Worm (Caenorhabditis elegans): Measurements from ENCODE around the gene W03B1.5.

Gene W03B1.5

DNA sequence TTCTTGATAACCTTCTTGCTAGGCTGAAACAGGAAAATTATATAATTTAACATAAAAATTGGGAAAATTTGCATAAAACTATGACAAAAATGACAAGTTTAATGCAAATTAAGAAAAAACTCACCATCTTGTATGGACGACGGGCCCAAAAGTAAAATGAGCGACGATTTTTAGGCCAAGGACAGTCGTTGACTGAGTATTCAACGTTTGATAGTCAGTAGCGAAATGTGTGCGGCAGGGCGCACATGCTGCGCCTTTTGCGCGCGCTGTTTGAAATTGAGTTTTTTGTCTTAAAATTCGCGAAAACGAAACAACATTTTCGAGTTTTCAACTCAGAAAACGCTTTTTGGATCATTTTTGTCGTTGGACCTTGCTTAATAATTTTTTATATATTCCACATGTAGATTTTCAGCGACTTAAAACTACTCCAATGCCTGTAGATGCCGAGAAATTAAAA lies 42.2 kb downstream of the W03B1.5 start, which contains the start of the genes rpl-7A and set-21 (continued):
- peak; percentile 59 for TF ChIP-seq snpc-1.3 (tag; optimal IDR thresholded peaks at IDR 0.05; ENCODE audit: insufficient read depth)

DNA sequence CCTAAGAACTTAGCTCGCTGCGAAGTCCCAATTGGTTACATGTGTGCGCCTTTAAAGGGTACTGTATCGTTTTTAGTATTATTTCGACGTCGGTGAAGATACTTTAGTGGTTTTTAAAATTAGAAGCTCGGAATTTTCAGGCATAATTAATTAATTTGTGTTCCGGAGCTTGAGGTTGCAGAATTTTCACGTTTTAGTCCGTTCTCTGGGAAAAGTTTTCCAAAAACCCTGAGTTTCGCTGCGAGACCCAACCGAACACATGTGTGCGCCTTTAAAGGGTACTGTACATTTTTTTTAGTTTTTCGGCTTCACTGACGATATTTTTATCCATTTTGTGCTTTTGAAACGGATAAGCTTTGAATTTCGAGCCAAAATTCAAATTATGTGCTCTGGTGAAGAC lies 45.2 kb downstream of the W03B1.5 start:
- TF ChIP-seq mel-28 (tag; optimal IDR thresholded peaks at IDR 0.05; ENCODE audit: borderline replicate concordance) = no peak
- no peak for TF ChIP-seq nhr-179 (tag; optimal IDR thresholded peaks at IDR 0.05)
- TF ChIP-seq nfya-2 (GFP tag; IDR thresholded peaks at IDR 0.05) = no peak
- no peak for TF ChIP-seq die-1 (tag; optimal IDR thresholded peaks at IDR 0.05)
- TF ChIP-seq madf-10 (tag; optimal IDR thresholded peaks at IDR 0.05) = no peak
- peak; percentile 71; the same call in 1 of the 2 replicates for TF ChIP-seq Y95B8A.8 (GFP tag; IDR thresholded peaks at IDR 0.05)
- no peak for TF ChIP-seq bed-1 (GFP tag; IDR thresholded peaks at IDR 0.05)
- peak; percentile 48; the same call in 1 of the 2 replicates for TF ChIP-seq hsf-1 (GFP tag; IDR thresholded peaks at IDR 0.05)
- TF ChIP-seq dox-1 (GFP tag; IDR thresholded peaks at IDR 0.05) = no peak; the same call in 1 of the 2 replicates
- no peak for TF ChIP-seq attf-5 (GFP tag; optimal IDR thresholded peaks at IDR 0.05)
- TF ChIP-seq K11D2.4 (GFP tag; IDR thresholded peaks at IDR 0.05) = no peak
- TF ChIP-seq pbrm-1 (GFP tag; IDR thresholded peaks at IDR 0.05) = no peak
- peak; percentile 60; the same call in 1 of the 2 replicates for TF ChIP-seq ekl-4 (GFP tag; IDR thresholded peaks at IDR 0.05)
- peak; percentile 15 for TF ChIP-seq him-1 (tag; optimal IDR thresholded peaks at IDR 0.05)
- TF ChIP-seq ccch-3 (GFP tag; optimal IDR thresholded peaks at IDR 0.05) = no peak
- TF ChIP-seq zfh-2 (GFP tag; conservative IDR thresholded peaks at IDR 0.05) = no peak
- TF ChIP-seq athp-1 (tag; optimal IDR thresholded peaks at IDR 0.05) = peak; percentile 1
- TF ChIP-seq madf-6 (GFP tag; IDR thresholded peaks at IDR 0.05) = peak; percentile 89
- peak; percentile 75 for TF ChIP-seq D2030.7 (GFP tag; IDR thresholded peaks at IDR 0.05)
- no peak for TF ChIP-seq rpc-1 (optimal IDR thresholded peaks at IDR 0.05)
- no peak for TF ChIP-seq rpc-1 (tag; optimal IDR thresholded peaks at IDR 0.05)
- peak; percentile 95 for TF ChIP-seq lsl-1 (GFP tag; optimal IDR thresholded peaks at IDR 0.05)
- no peak for TF ChIP-seq lir-1 (GFP tag; conservative IDR thresholded peaks at IDR 0.05)
- TF ChIP-seq Y53G8AR.9 (GFP tag; conservative IDR thresholded peaks at IDR 0.05) = peak; percentile 41; the same call in 1 of the 2 replicates
- TF ChIP-seq ceh-40 (GFP tag; IDR thresholded peaks at IDR 0.05) = no peak
- peak; percentile 87 for TF ChIP-seq xnd-1 (tag; optimal IDR thresholded peaks at IDR 0.05)
- TF ChIP-seq gei-17 (GFP tag; optimal IDR thresholded peaks at IDR 0.05) = no peak
- no peak for TF ChIP-seq hmg-20 (GFP tag; IDR thresholded peaks at IDR 0.05)
- TF ChIP-seq lin-54 (GFP tag; optimal IDR thresholded peaks at IDR 0.05) = peak; percentile 27
- peak; percentile 17 for TF ChIP-seq tbp1 (GFP tag; optimal IDR thresholded peaks at IDR 0.05)
- TF ChIP-seq ztf-26 (tag; optimal IDR thresholded peaks at IDR 0.05) = no peak
- TF ChIP-seq ZK185.1 (tag; optimal IDR thresholded peaks at IDR 0.05; ENCODE audit: poor library complexity, severe bottlenecking) = no peak
- no peak for TF ChIP-seq hlh-26 (GFP tag; conservative IDR thresholded peaks at IDR 0.05)
- TF ChIP-seq snpc-4 (GFP tag; optimal IDR thresholded peaks at IDR 0.05) = peak; percentile 6
- peak in 1 of 4 experiments; percentile 56 for TF ChIP-seq snpc-4 (tag; optimal IDR thresholded peaks at IDR 0.05)
- no peak for TF ChIP-seq ztf-6 (GFP tag; IDR thresholded peaks at IDR 0.05)
- TF ChIP-seq mxl-1 (tag; optimal IDR thresholded peaks at IDR 0.05) = no peak
- no peak for TF ChIP-seq ama-1 (optimal IDR thresholded peaks at IDR 0.05)
- TF ChIP-seq ama-1 (GFP tag; optimal IDR thresholded peaks at IDR 0.05) = no peak
- TF ChIP-seq ets-4 (GFP tag; optimal IDR thresholded peaks at IDR 0.05) = no peak
- no peak for TF ChIP-seq atf-7 (tag; optimal IDR thresholded peaks at IDR 0.05)
- TF ChIP-seq madf-3 (GFP tag; IDR thresholded peaks at IDR 0.05) = peak; percentile 75; the same call in 1 of the 2 replicates
- TF ChIP-seq hmg-1.2 (GFP tag; IDR thresholded peaks at IDR 0.05) = peak; percentile 41
- TF ChIP-seq Y53F4B.3 (GFP tag; IDR thresholded peaks at IDR 0.05) = no peak
- TF ChIP-seq sptf-2 (GFP tag; optimal IDR thresholded peaks at IDR 0.05) = no peak
- TF ChIP-seq mes-4 (tag; optimal IDR thresholded peaks at IDR 0.05) = no peak
- TF ChIP-seq B0019.2 (GFP tag; conservative IDR thresholded peaks at IDR 0.05) = 0 out of 2 replicates have a peak, but pooled peaks have one; percentile 5
